Worm (Caenorhabditis elegans) whole organism, L3 larva: ENCODE results near the gene C30F2.5.

Experiments used
- R02D3.7 ChIP-seq: fragments of 150-350 bp; optimal IDR thresholded peaks from 2 replicates; lab custom pipeline; 2014; ENCODE audit warnings: missing biosample characterization, missing genetic modification characterization
- ZK546.5 ChIP-seq: sonication (generic microtip); optimal IDR thresholded peaks from 2 replicates; lab custom pipeline; 2017; ENCODE audit warnings: missing biosample characterization, missing genetic modification characterization
- aly-2 ChIP-seq: fragments of 150-350 bp; optimal IDR thresholded peaks from 2 replicates; lab custom pipeline; 2014; ENCODE audit warnings: missing biosample characterization, missing genetic modification characterization
- ama-1 ChIP-seq: fragments of 150-350 bp; optimal IDR thresholded peaks from 2 replicates; lab custom pipeline; 2018
- ceh-16 ChIP-seq: sonication (generic microtip); optimal IDR thresholded peaks from 2 replicates; lab custom pipeline; 2017; ENCODE audit warnings: missing biosample characterization, missing genetic modification characterization
- ceh-28 ChIP-seq: fragments of 150-350 bp; optimal IDR thresholded peaks from 2 replicates; lab custom pipeline; 2014; ENCODE audit warnings: missing biosample characterization, missing genetic modification reagents, missing genetic modification characterization
- ceh-82 ChIP-seq: fragments of 150-350 bp; optimal IDR thresholded peaks from 2 replicates; lab custom pipeline; 2014; ENCODE audit warnings: missing biosample characterization, missing genetic modification characterization
- ceh-9 ChIP-seq: sonication (generic microtip); optimal IDR thresholded peaks from 2 replicates; lab custom pipeline; 2018; ENCODE audit warnings: missing biosample characterization, missing genetic modification characterization
- egl-27 ChIP-seq: sonication (generic microtip); optimal IDR thresholded peaks from 4 replicates; lab custom pipeline; 2017; ENCODE audit warnings: missing biosample characterization, missing genetic modification reagents, missing genetic modification characterization
- egl-5 ChIP-seq: fragments of 150-350 bp; optimal IDR thresholded peaks from 2 replicates; lab custom pipeline; 2017; ENCODE audit warnings: missing biosample characterization, missing genetic modification reagents, missing genetic modification characterization, inconsistent platforms
- elt-2 ChIP-seq: sonication (generic microtip); optimal IDR thresholded peaks from 2 replicates; lab custom pipeline; 2016; ENCODE audit warnings: missing genetic modification reagents, mild to moderate bottlenecking, missing genetic modification characterization, missing compliant biosample characterization
- elt-3 ChIP-seq, 3 experiments: fragments of 150-350 bp in 1 of 3; sonication (generic microtip) in 2 of 3; optimal IDR thresholded peaks; 2 replicates in 2 of 3; 4 replicates in 1 of 3; lab custom pipeline; 2014 to 2017; ENCODE audit warnings: missing biosample characterization in 3 of 3, missing genetic modification characterization in 3 of 3
- eor-1 ChIP-seq, 2 experiments: fragments of 150-350 bp; optimal IDR thresholded peaks; 2 replicates each; lab custom pipeline; 2014 to 2018; ENCODE audit warnings: missing biosample characterization in 2 of 2, missing genetic modification characterization in 2 of 2
- fkh-10 ChIP-seq: sonication (generic microtip); optimal IDR thresholded peaks from 2 replicates; lab custom pipeline; 2017; ENCODE audit warnings: missing biosample characterization, missing genetic modification reagents, missing genetic modification characterization
- fos-1 ChIP-seq: fragments of 150-350 bp; optimal IDR thresholded peaks from 2 replicates; lab custom pipeline; 2014; ENCODE audit warnings: missing biosample characterization, missing genetic modification characterization
- hmg-11 ChIP-seq: sonication (generic microtip); optimal IDR thresholded peaks from 2 replicates; lab custom pipeline; 2016; ENCODE audit warnings: missing genetic modification characterization, missing compliant biosample characterization
- jun-1 ChIP-seq: fragments of 150-350 bp; optimal IDR thresholded peaks from 2 replicates; lab custom pipeline; 2014; ENCODE audit warnings: missing biosample characterization, missing genetic modification reagents, missing genetic modification characterization
- lin-15B ChIP-seq: fragments of 150-350 bp; optimal IDR thresholded peaks from 2 replicates; lab custom pipeline; 2014; ENCODE audit warnings: missing biosample characterization, missing genetic modification characterization
- lin-39 ChIP-seq: fragments of 150-350 bp; optimal IDR thresholded peaks from 2 replicates; lab custom pipeline; 2018; ENCODE audit warnings: missing biosample characterization, missing genetic modification reagents, missing genetic modification characterization
- lsy-12 ChIP-seq: sonication (generic microtip); optimal IDR thresholded peaks from 2 replicates; lab custom pipeline; 2016; ENCODE audit warnings: mild to moderate bottlenecking, missing genetic modification characterization, missing compliant biosample characterization
- mdl-1 ChIP-seq: fragments of 150-350 bp; optimal IDR thresholded peaks from 2 replicates; lab custom pipeline; 2014; ENCODE audit warnings: missing biosample characterization, missing genetic modification characterization
- mml-1 ChIP-seq: fragments of 150-350 bp; sonication (generic microtip); optimal IDR thresholded peaks from 3 replicates; lab custom pipeline; 2014; ENCODE audit warnings: missing biosample characterization, missing genetic modification characterization
- nfya-1 ChIP-seq: sonication (generic microtip); optimal IDR thresholded peaks from 2 replicates; lab custom pipeline; 2017; ENCODE audit warnings: missing genetic modification characterization, mild to moderate bottlenecking, missing compliant biosample characterization, antibody characterized with exemption, moderate library complexity; ENCODE audit not compliant: insufficient read depth
- nhr-11 ChIP-seq: fragments of 150-350 bp; optimal IDR thresholded peaks from 2 replicates; lab custom pipeline; 2014; ENCODE audit warnings: missing biosample characterization, missing genetic modification characterization
- nhr-237 ChIP-seq: fragments of 150-350 bp; optimal IDR thresholded peaks from 2 replicates; lab custom pipeline; 2014; ENCODE audit warnings: missing biosample characterization, missing genetic modification characterization
- nhr-25 ChIP-seq: sonication (generic microtip); optimal IDR thresholded peaks from 2 replicates; lab custom pipeline; 2017; ENCODE audit warnings: missing biosample characterization, missing genetic modification characterization
- nhr-28 ChIP-seq: fragments of 150-350 bp; optimal IDR thresholded peaks from 2 replicates; lab custom pipeline; 2014; ENCODE audit warnings: missing biosample characterization, missing genetic modification characterization
- nhr-67 ChIP-seq: fragments of 150-350 bp; optimal IDR thresholded peaks from 2 replicates; lab custom pipeline; 2014; ENCODE audit warnings: missing biosample characterization, missing genetic modification characterization
- nhr-76 ChIP-seq: fragments of 150-350 bp; sonication (generic microtip); optimal IDR thresholded peaks from 5 replicates; lab custom pipeline; 2014; ENCODE audit warnings: missing biosample characterization, missing genetic modification characterization
- nhr-77 ChIP-seq: fragments of 150-350 bp; optimal IDR thresholded peaks from 2 replicates; lab custom pipeline; 2014; ENCODE audit warnings: missing biosample characterization, missing genetic modification characterization
- pha-4 ChIP-seq: fragments of 150-350 bp; optimal IDR thresholded peaks from 2 replicates; lab custom pipeline; 2014; ENCODE audit warnings: missing biosample characterization, missing genetic modification reagents, missing genetic modification characterization
- pqm-1 ChIP-seq: fragments of 150-350 bp; optimal IDR thresholded peaks from 2 replicates; lab custom pipeline; 2017; ENCODE audit warnings: missing biosample characterization, missing genetic modification characterization, inconsistent platforms
- sea-2 ChIP-seq: fragments of 150-350 bp; sonication (generic microtip); optimal IDR thresholded peaks from 4 replicates; lab custom pipeline; 2014; ENCODE audit warnings: missing biosample characterization, missing genetic modification reagents, missing genetic modification characterization
- skn-1 ChIP-seq: fragments of 150-350 bp; optimal IDR thresholded peaks from 2 replicates; lab custom pipeline; 2014; ENCODE audit warnings: missing biosample characterization, missing genetic modification characterization
- snpc-4 ChIP-seq: fragments of 150-350 bp; optimal IDR thresholded peaks from 2 replicates; lab custom pipeline; 2014; ENCODE audit warnings: missing biosample characterization, missing genetic modification characterization
- unc-39 ChIP-seq: sonication (generic microtip); optimal IDR thresholded peaks from 4 replicates; lab custom pipeline; 2017; ENCODE audit warnings: missing biosample characterization, missing genetic modification characterization
- ztf-11 ChIP-seq: fragments of 150-350 bp; optimal IDR thresholded peaks from 2 replicates; lab custom pipeline; 2014; ENCODE audit warnings: missing biosample characterization, missing genetic modification characterization

C30F2.5 gene

DNA sequence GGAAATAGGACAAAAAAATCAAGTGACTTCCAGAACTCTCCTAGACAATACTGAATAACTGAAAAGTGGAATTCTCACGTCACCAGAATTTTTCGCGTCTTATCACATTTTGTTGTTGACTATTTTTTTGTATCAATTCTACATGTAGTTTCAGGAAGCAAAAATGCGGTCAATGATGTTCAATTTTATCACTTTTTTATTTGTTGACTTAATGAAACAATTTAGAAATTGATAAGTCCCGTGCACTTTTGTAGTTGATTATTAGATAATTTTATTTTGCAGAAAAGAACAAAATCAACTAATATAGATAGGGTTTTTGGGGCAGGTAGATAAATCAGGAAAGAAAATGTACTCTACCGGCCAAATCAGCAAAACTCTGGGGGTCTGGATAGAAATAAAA is 35.7 kb downstream of the C30F2.5 start:
- TF ChIP-seq nhr-77 (no peak), ceh-9 (no peak), ama-1 (lab: Kevin White, UChicago) (no peak), aly-2 (tag; lab: Kevin White, UChicago) (no peak), ceh-82 (no peak), nhr-67 (tag; lab: Kevin White, UChicago) (no peak), pha-4 (tag; lab: Kevin White, UChicago) (peak; percentile 77), elt-2 (tag; lab: Kevin White, UChicago) (peak; percentile 82), fos-1 (tag; lab: Kevin White, UChicago) (no peak), nhr-25 (tag; lab: Kevin White, UChicago) (no peak), ceh-16 (tag; lab: Kevin White, UChicago) (no peak), pqm-1 (peak; percentile 77), egl-5 (tag; lab: Kevin White, UChicago) (no peak), ZK546.5 (no peak), lin-39 (tag; lab: Kevin White, UChicago) (no peak)
- TF ChIP-seq, all 47 proteins: peak for 3

DNA sequence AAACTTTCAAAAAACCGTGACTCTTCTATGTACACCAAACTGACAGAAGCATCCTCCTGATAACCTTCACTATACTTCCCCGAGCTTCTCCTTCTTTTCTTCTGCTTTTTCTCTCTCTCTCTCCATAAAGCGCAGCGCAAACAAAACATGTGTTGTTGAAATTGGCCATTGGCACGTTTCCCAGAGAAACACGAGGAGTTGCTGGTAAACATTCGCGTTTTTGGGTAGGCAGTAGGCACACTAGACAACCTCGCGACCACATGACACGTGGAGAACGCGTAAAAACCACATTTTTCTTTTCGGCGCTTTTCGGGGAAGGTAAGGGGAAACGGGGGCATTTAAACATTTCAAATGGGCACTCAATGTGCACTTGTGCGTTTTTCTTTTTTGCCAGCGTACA is 36.6 kb downstream of the C30F2.5 start:
- TF ChIP-seq snpc-4 (tag; lab: Kevin White, UChicago) = peak; percentile 41
- no peak for TF ChIP-seq R02D3.7 (tag; lab: Kevin White, UChicago)
- no peak for TF ChIP-seq ceh-82
- peak; percentile 88 for TF ChIP-seq egl-5 (tag; lab: Kevin White, UChicago)
- TF ChIP-seq lin-39 (tag; lab: Kevin White, UChicago) = peak; percentile 55
- no peak for TF ChIP-seq mml-1 (tag; lab: Kevin White, UChicago)
- TF ChIP-seq mdl-1 = peak; percentile 68
- TF ChIP-seq ama-1 (lab: Kevin White, UChicago) = peak; percentile 47
- TF ChIP-seq egl-27 (tag; lab: Kevin White, UChicago) = no peak
- no peak for TF ChIP-seq nhr-25 (tag; lab: Kevin White, UChicago)
- TF ChIP-seq hmg-11 = peak; percentile 25
- TF ChIP-seq jun-1 (tag; lab: Kevin White, UChicago) = peak; percentile 27
- TF ChIP-seq ceh-16 (tag; lab: Kevin White, UChicago) = no peak
- TF ChIP-seq ztf-11 (tag; lab: Kevin White, UChicago) = no peak
- no peak for TF ChIP-seq nhr-237
- peak; percentile 98 for TF ChIP-seq pha-4 (tag; lab: Kevin White, UChicago)
- TF ChIP-seq elt-3 (tag; optimal IDR thresholded peaks at IDR 0.05; lab: Kevin White, UChicago) = no peak
- TF ChIP-seq ceh-9 = no peak
- TF ChIP-seq lin-15B (tag; lab: Kevin White, UChicago) = no peak
- no peak for TF ChIP-seq unc-39 (tag; lab: Kevin White, UChicago)
- peak; percentile 64 for TF ChIP-seq pqm-1
- no peak for TF ChIP-seq nhr-11 (tag; lab: Kevin White, UChicago)
- peak; percentile 76 for TF ChIP-seq elt-2 (tag; lab: Kevin White, UChicago)
- no peak for TF ChIP-seq nhr-28 (tag; lab: Kevin White, UChicago)
- TF ChIP-seq nfya-1 (tag; lab: Kevin White, UChicago) = peak; percentile 61
- TF ChIP-seq eor-1 (tag; optimal IDR thresholded peaks at IDR 0.05; lab: Kevin White, UChicago) = no peak
- TF ChIP-seq fkh-10 (GFP tag; lab: Kevin White, UChicago) = no peak

DNA sequence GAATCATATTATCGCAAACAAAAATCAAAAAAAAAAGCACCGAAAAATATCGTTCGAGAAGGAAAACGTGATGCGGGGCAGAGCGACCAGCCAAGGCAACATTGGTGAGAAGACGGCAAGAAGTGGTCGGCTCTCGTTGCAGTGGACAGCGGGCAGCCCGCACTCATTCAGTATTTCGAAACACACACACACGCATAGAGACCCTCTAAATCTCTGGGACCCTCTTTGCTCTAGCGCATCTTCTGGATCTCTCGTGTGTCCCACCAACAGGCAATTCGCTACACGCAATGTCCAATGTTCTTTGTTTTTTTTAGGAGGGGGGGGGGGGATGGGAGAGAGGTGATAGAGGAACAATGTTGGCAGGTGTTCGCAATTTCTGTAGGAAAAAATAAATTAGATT is 39.3 kb downstream of the C30F2.5 start:
- TF ChIP-seq lin-39 (tag; lab: Kevin White, UChicago) (peak; percentile 80), unc-39 (tag; lab: Kevin White, UChicago) (no peak), nfya-1 (tag; lab: Kevin White, UChicago) (peak; percentile 69), skn-1 (tag; lab: Kevin White, UChicago) (no peak), nhr-11 (tag; lab: Kevin White, UChicago) (no peak), hmg-11 (peak; percentile 53), ama-1 (lab: Kevin White, UChicago) (no peak), fos-1 (tag; lab: Kevin White, UChicago) (no peak), pha-4 (tag; lab: Kevin White, UChicago) (no peak), aly-2 (tag; lab: Kevin White, UChicago) (no peak), ceh-28 (tag; lab: Kevin White, UChicago) (no peak), snpc-4 (tag; lab: Kevin White, UChicago) (no peak), ceh-9 (no peak), lsy-12 (tag; lab: Kevin White, UChicago) (no peak), nhr-237 (no peak), nhr-76 (tag; lab: Kevin White, UChicago) (no peak), elt-3 (tag; optimal IDR thresholded peaks at IDR 0.05; lab: Kevin White, UChicago) (no peak), elt-2 (tag; lab: Kevin White, UChicago) (no peak), mml-1 (tag; lab: Kevin White, UChicago) (no peak), egl-5 (tag; lab: Kevin White, UChicago) (peak; percentile 21), eor-1 (tag; optimal IDR thresholded peaks at IDR 0.05; lab: Kevin White, UChicago) (no peak), sea-2 (GFP tag; lab: Kevin White, UChicago) (no peak), ZK546.5 (no peak), nhr-25 (tag; lab: Kevin White, UChicago) (no peak)
- TF ChIP-seq, all 47 proteins: peak for 4
